Worm (Caenorhabditis elegans): ENCODE results near the gene ttbk-7.

DNA sequence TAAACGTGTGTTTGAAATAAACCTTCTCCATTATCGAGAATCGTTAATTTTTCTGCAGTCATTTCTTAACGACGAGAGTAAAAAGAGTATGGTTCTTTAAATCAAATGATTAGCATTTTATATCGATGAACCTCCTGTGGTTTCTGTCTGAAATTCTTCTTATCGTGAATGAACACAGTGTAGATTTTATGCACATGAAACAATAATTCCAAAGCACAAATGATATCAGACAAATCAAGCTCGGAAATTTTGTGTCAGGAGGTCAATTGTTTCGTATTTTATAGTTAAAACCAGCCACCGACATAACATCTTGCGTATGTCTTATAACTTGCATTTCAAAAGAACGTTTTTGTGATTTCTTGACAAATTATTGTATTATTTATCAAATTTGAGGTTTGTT is 41.4 kb upstream of the ttbk-7 start, which contains the start of gene T16G1.6:
- no peak for TF ChIP-seq dao-5 (tag; optimal IDR thresholded peaks at IDR 0.05)
- no peak for TF ChIP-seq W03F9.2 (tag; optimal IDR thresholded peaks at IDR 0.05)
- no peak for TF ChIP-seq him-1 (tag; optimal IDR thresholded peaks at IDR 0.05)
